Worm (Caenorhabditis elegans): ENCODE measurements around the gene ZK1248.4.

Gene ZK1248.4

DNA sequence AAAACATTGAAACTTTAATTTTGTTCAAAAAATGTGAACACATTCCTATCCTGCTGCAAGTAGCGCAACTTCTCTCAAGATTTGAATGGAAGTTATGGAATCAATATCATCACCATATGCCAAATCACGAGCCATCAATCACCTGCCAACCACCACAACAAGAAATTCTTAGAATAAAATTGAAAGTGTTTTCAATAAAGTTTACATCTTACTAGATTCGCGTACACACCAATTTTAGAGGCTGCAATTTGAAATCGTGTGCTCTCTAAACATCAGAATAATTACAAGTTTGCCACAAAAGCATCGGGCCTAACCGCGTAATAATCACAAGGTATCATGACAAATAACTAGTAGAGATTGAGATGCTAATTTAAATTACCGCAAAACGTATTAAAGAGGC, 43.5 kb upstream of the ZK1248.4 start:
- TF ChIP-seq F13H6.1 (tag; optimal IDR thresholded peaks at IDR 0.05) (no peak), sma-3 (GFP tag; optimal IDR thresholded peaks at IDR 0.05) (no peak), nhr-6 (tag; optimal IDR thresholded peaks at IDR 0.05) (no peak), crh-2 (tag; optimal IDR thresholded peaks at IDR 0.05) (no peak), alr-1 (tag; optimal IDR thresholded peaks at IDR 0.05) (no peak), Y55F3AM.14 (GFP tag; optimal IDR thresholded peaks at IDR 0.05) (no peak), ceh-82 (tag; optimal IDR thresholded peaks at IDR 0.05) (no peak), mdl-1 (tag; optimal IDR thresholded peaks at IDR 0.05) (no peak), nhr-10 (tag; optimal IDR thresholded peaks at IDR 0.05) (no peak)

- TF ChIP-seq F13H6.1 (tag; optimal IDR thresholded peaks at IDR 0.05) (no peak), C34F6.9 (tag; optimal IDR thresholded peaks at IDR 0.05) (no peak)
Observed at ce11 chrII:5777372-5777771, 41.0 kb upstream of the ZK1248.4 start.

ce11 chrII:5779866-5780265, 38.5 kb upstream of the ZK1248.4 start:
- TF ChIP-seq mbf-1 (tag; optimal IDR thresholded peaks at IDR 0.05) (no peak), ztf-11 (tag; optimal IDR thresholded peaks at IDR 0.05) (no peak), peb-1 (tag; optimal IDR thresholded peaks at IDR 0.05) (no peak), dmd-4 (tag; optimal IDR thresholded peaks at IDR 0.05) (no peak), nhr-129 (tag; optimal IDR thresholded peaks at IDR 0.05) (peak; percentile 56), unc-62 (GFP tag; optimal IDR thresholded peaks at IDR 0.05) (no peak), sem-4 (tag; optimal IDR thresholded peaks at IDR 0.05) (no peak), C34F6.9 (tag; optimal IDR thresholded peaks at IDR 0.05) (peak; percentile 57), nhr-11 (tag; optimal IDR thresholded peaks at IDR 0.05) (no peak), unc-55 (GFP tag; optimal IDR thresholded peaks at IDR 0.05) (peak; percentile 60), lin-11 (tag; optimal IDR thresholded peaks at IDR 0.05) (no peak), F13H6.1 (tag; optimal IDR thresholded peaks at IDR 0.05) (peak; percentile 48), lsy-2 (tag; optimal IDR thresholded peaks at IDR 0.05) (peak in 1 of 2 experiments; percentile 50), ceh-82 (tag; optimal IDR thresholded peaks at IDR 0.05) (no peak), ama-1 (optimal IDR thresholded peaks at IDR 0.05) (no peak), nhr-23 (tag; optimal IDR thresholded peaks at IDR 0.05) (no peak), crh-2 (tag; optimal IDR thresholded peaks at IDR 0.05) (no peak), unc-39 (tag; optimal IDR thresholded peaks at IDR 0.05) (no peak), lin-13 (GFP tag; optimal IDR thresholded peaks at IDR 0.05) (no peak), zag-1 (tag; optimal IDR thresholded peaks at IDR 0.05) (peak; percentile 74), sma-9 (GFP tag; optimal IDR thresholded peaks at IDR 0.05) (peak; percentile 31), sma-9 (tag; optimal IDR thresholded peaks at IDR 0.05) (no peak), fos-1 (tag; optimal IDR thresholded peaks at IDR 0.05) (peak; percentile 1), ztf-4 (tag; optimal IDR thresholded peaks at IDR 0.05) (no peak)

DNA sequence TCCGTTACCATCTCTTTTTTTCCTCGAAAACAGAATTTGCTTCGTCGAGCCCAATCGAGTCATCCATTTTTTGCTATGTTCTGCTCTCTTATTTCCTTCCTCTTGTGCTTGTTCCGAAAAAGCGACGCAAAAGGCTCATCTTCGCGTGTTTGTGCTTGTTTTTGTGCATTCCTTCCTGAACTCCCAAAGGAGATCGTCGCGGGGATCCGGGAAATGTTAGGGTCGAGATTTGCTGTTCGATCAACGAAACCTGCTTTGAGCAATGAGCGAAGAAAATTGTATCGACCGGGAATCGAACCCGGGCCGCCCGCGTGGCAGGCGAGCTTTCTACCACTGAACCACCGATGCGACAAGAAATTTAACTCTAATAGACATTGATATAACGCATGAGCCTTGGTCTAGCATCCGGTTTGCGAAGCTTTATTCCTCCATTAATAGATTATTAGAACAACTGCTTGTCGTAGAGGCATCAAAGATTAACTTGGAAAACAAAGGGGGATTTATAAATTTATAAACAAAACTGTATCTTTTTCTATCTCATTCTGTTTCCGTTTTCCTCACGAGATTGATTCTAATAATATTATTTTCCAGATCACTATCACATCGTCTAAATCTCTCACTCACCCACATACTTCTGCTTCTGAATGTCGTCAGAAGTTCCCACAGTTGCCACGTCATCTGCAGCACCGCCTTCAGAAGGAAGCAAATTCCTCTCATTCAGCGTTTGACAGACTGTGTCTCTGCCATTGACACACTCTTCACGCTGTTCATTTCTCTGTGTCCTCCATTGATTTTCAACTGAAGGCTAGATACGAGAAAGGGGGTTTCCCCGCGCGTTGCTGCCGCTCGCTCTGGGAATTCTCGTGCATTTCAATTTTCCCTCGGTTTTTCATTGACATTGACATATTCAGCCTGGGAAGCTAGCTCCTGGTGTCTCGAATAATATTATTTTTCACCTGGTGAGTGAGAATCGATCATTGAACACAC, 36.2 kb upstream of the ZK1248.4 start, which contains the start of gene K05F1.6:
K05F1.6 (plus strand) TSS at position 586 of the 987 bp plus-strand sequence.
- TF ChIP-seq lin-39 (tag; optimal IDR thresholded peaks at IDR 0.05) = no peak
- peak; percentile 63 for TF ChIP-seq sma-3 (GFP tag; optimal IDR thresholded peaks at IDR 0.05)
- peak; percentile 65 for TF ChIP-seq nhr-21 (tag; optimal IDR thresholded peaks at IDR 0.05)
- peak; percentile 48 for TF ChIP-seq lin-11 (tag; optimal IDR thresholded peaks at IDR 0.05)
- no peak for TF ChIP-seq nhr-11 (tag; optimal IDR thresholded peaks at IDR 0.05)
- peak; percentile 68 for TF ChIP-seq F13H6.1 (tag; optimal IDR thresholded peaks at IDR 0.05)
- TF ChIP-seq unc-55 (GFP tag; optimal IDR thresholded peaks at IDR 0.05) = peak; percentile 10
- TF ChIP-seq nhr-129 (tag; optimal IDR thresholded peaks at IDR 0.05) = peak; percentile 59
- no peak for TF ChIP-seq nhr-12 (tag; optimal IDR thresholded peaks at IDR 0.05)
- TF ChIP-seq lin-13 (GFP tag; optimal IDR thresholded peaks at IDR 0.05) = peak; percentile 70
- peak; percentile 70 for TF ChIP-seq Y55F3AM.14 (GFP tag; optimal IDR thresholded peaks at IDR 0.05)
- peak; percentile 26 for TF ChIP-seq sem-4 (tag; optimal IDR thresholded peaks at IDR 0.05)
- peak; percentile 63 for TF ChIP-seq crh-2 (tag; optimal IDR thresholded peaks at IDR 0.05)
- TF ChIP-seq sma-9 (GFP tag; optimal IDR thresholded peaks at IDR 0.05) = peak; percentile 62
- no peak for TF ChIP-seq sma-9 (tag; optimal IDR thresholded peaks at IDR 0.05)
- peak; percentile 28 to 50 for TF ChIP-seq lsy-2 (tag; optimal IDR thresholded peaks at IDR 0.05)
- peak; percentile 21 for TF ChIP-seq C34F6.9 (tag; optimal IDR thresholded peaks at IDR 0.05)
- no peak for TF ChIP-seq ztf-11 (tag; optimal IDR thresholded peaks at IDR 0.05)
- TF ChIP-seq fos-1 (tag; optimal IDR thresholded peaks at IDR 0.05) = peak; percentile 29
